Fruit fly (Drosophila melanogaster) whole organism, adult: ENCODE measurements around the gene isoQC.

ENCODE experiments used
- CG12768 ChIP-seq: fragments of 200-800 bp; sonication (Bioruptor generic); optimal IDR thresholded peaks from 2 replicates; lab custom pipeline; 2017; ENCODE audit warnings: missing biosample characterization, missing genetic modification characterization, mild to moderate bottlenecking, moderate library complexity, missing genetic modification reagents
- CG14711 ChIP-seq: fragments of 200-800 bp; sonication (Bioruptor generic); optimal IDR thresholded peaks from 2 replicates; lab custom pipeline; 2018; ENCODE audit warnings: missing biosample characterization, mild to moderate bottlenecking, missing genetic modification characterization, moderate library complexity
- Crg-1 ChIP-seq: fragments of 200-800 bp; sonication (Bioruptor generic); optimal IDR thresholded peaks from 2 replicates; lab custom pipeline; 2016; ENCODE audit warnings: missing biosample characterization, missing genetic modification characterization
- Hr96 ChIP-seq: fragments of 200-800 bp; sonication (Bioruptor generic); optimal IDR thresholded peaks from 2 replicates; lab custom pipeline; 2016; ENCODE audit warnings: missing biosample characterization, missing genetic modification characterization

DNA sequence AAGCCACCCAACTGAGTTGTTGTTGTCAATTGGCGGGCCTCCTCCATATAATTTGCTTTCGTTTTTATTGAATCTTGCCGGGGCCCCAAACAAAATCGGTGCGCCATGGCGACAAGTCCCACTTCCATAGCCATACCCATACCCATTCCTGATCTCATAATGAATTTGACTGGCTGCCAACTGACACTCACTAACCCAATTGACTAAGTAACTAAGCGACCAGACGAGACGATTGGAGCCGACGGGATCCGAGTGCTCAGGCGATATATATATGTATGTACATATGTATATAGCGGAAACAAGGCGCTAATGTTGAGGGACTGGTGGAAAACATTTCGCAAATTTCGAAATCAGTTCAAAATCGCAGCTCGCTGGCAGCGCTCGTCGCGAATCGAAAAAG is 7.7 kb upstream of the isoQC start, which contains the start of gene Tdh:
- no peak for TF ChIP-seq CG12768 (GFP tag; lab: Kevin White, UChicago)
- TF ChIP-seq CG14711 (tag; lab: Kevin White, UChicago), result no peak
- no peak for TF ChIP-seq Crg-1 (GFP tag; lab: Kevin White, UChicago)
- no peak for TF ChIP-seq Hr96 (GFP tag; lab: Kevin White, UChicago)
